Fruit fly (Drosophila melanogaster): ENCODE measurements around the gene CG15739.

dm6 chrX:11841702-11842378 lies 31.3 kb upstream of the CG15739 start:
- TF ChIP-seq CG7101 (tag; optimal IDR thresholded peaks at IDR 0.05), result no peak
- TF ChIP-seq Hr96 (GFP tag; optimal IDR thresholded peaks at IDR 0.05), result no peak
- TF ChIP-seq toe (GFP tag; optimal IDR thresholded peaks at IDR 0.05), result no peak
- no peak for TF ChIP-seq Clk (GFP tag; optimal IDR thresholded peaks at IDR 0.05)
- no peak for TF ChIP-seq CG5204 (GFP tag; optimal IDR thresholded peaks at IDR 0.05)
- no peak for TF ChIP-seq CG12768 (GFP tag; optimal IDR thresholded peaks at IDR 0.05)
- TF ChIP-seq Crg-1 (GFP tag; optimal IDR thresholded peaks at IDR 0.05), result no peak
- no peak for TF ChIP-seq cic (GFP tag; optimal IDR thresholded peaks at IDR 0.05)
- TF ChIP-seq CG7045 (GFP tag; optimal IDR thresholded peaks at IDR 0.05), result no peak
- TF ChIP-seq pad (GFP tag; optimal IDR thresholded peaks at IDR 0.05), result no peak
- TF ChIP-seq CG33017 (tag; optimal IDR thresholded peaks at IDR 0.05), result no peak
- TF ChIP-seq bab1 (GFP tag; optimal IDR thresholded peaks at IDR 0.05), result no peak

All from whole organism, adult.